Worm (Caenorhabditis elegans) whole organism, L4 larva: ENCODE measurements around the gene F53C11.9.

Experiments used
- D1046.2 ChIP-seq: fragments of 200-800 bp; sonication (Bioruptor generic); IDR thresholded peaks from 2 replicates; pipeline ENCODE4 v1.3.6; 2022; ENCODE audit warnings: missing genetic modification characterization, missing compliant biosample characterization
- F26F4.8 ChIP-seq: fragments of 200-800 bp; sonication (Bioruptor generic); conservative IDR thresholded peaks from 2 replicates; pipeline ENCODE4 v1.3.6; 2022; ENCODE audit warnings: missing genetic modification characterization, missing compliant biosample characterization
- F37D6.2 ChIP-seq: sonication (generic microtip); optimal IDR thresholded peaks from 2 replicates; lab custom pipeline; 2016; ENCODE audit warnings: mild to moderate bottlenecking, missing genetic modification characterization, missing compliant biosample characterization
- F44E2.7 ChIP-seq: fragments of 200-800 bp; sonication (Bioruptor generic); IDR thresholded peaks from 2 replicates; pipeline ENCODE4 v2.1.2; 2022; ENCODE audit warnings: missing genetic modification characterization, missing compliant biosample characterization
- F49E8.2 ChIP-seq: sonication (generic microtip); optimal IDR thresholded peaks from 2 replicates; lab custom pipeline; 2016; ENCODE audit warnings: missing compliant biosample characterization, mild to moderate bottlenecking, missing genetic modification characterization, borderline replicate concordance
- R02D3.7 ChIP-seq: fragments of 150-350 bp; sonication (generic microtip); optimal IDR thresholded peaks from 3 replicates; lab custom pipeline; 2014; ENCODE audit warnings: missing biosample characterization, missing genetic modification characterization
- T26A8.4 ChIP-seq: fragments of 200-800 bp; sonication (Bioruptor generic); IDR thresholded peaks from 2 replicates; pipeline ENCODE4 v1.3.6; 2022; ENCODE audit warnings: missing genetic modification characterization, missing compliant biosample characterization
- Y105C5A.15 ChIP-seq: fragments of 200-800 bp; sonication (Bioruptor generic); IDR thresholded peaks from 2 replicates; pipeline ENCODE4 v1.3.6; 2022; ENCODE audit warnings: missing genetic modification characterization, missing compliant biosample characterization
- Y75B8A.6 ChIP-seq: fragments of 200-800 bp; sonication (Bioruptor generic); IDR thresholded peaks from 2 replicates; pipeline ENCODE4 v1.3.6; 2022; ENCODE audit warnings: missing genetic modification reagents, missing genetic modification characterization, missing compliant biosample characterization
- aha-1 ChIP-seq: fragments of 150-350 bp; peaks from one replicate; lab custom pipeline; 2014; ENCODE audit warnings: missing biosample characterization, missing genetic modification characterization
- attf-4 ChIP-seq: sonication (generic microtip); optimal IDR thresholded peaks from 3 replicates; lab custom pipeline; 2017; ENCODE audit warnings: missing biosample characterization, missing genetic modification characterization
- ceh-28 ChIP-seq: fragments of 150-350 bp; optimal IDR thresholded peaks from 2 replicates; lab custom pipeline; 2014; ENCODE audit warnings: missing biosample characterization, missing genetic modification reagents, missing genetic modification characterization
- ceh-32 ChIP-seq: sonication (generic microtip); optimal IDR thresholded peaks from 2 replicates; lab custom pipeline; 2016; ENCODE audit warnings: mild to moderate bottlenecking, missing genetic modification characterization, missing compliant biosample characterization; ENCODE audit not compliant: poor library complexity
- ceh-62 ChIP-seq: sonication (generic microtip); optimal IDR thresholded peaks from 2 replicates; lab custom pipeline; 2017; ENCODE audit warnings: missing biosample characterization, missing genetic modification characterization
- ceh-82 ChIP-seq: sonication (generic microtip); optimal IDR thresholded peaks from 2 replicates; lab custom pipeline; 2017; ENCODE audit warnings: missing biosample characterization, missing genetic modification characterization
- ces-1 ChIP-seq: fragments of 150-350 bp; sonication (generic microtip); optimal IDR thresholded peaks from 4 replicates; lab custom pipeline; 2014; ENCODE audit warnings: missing biosample characterization, missing genetic modification reagents, missing genetic modification characterization
- ctbp-1 ChIP-seq: fragments of 200-800 bp; sonication (Bioruptor generic); IDR thresholded peaks from 2 replicates; pipeline ENCODE4 v1.3.6; 2022; ENCODE audit warnings: missing genetic modification reagents, missing genetic modification characterization, missing compliant biosample characterization
- daf-19 ChIP-seq: fragments of 200-800 bp; sonication (Bioruptor generic); conservative IDR thresholded peaks from 2 replicates; pipeline ENCODE4 v1.3.6; 2022; ENCODE audit warnings: missing genetic modification characterization, missing compliant biosample characterization
- dpl-1 ChIP-seq: fragments of 150-350 bp; optimal IDR thresholded peaks from 2 replicates; lab custom pipeline; 2014; ENCODE audit warnings: missing biosample characterization, missing genetic modification reagents, missing genetic modification characterization
- duxl-1 ChIP-seq: sonication (generic microtip); optimal IDR thresholded peaks from 2 replicates; lab custom pipeline; 2016; ENCODE audit warnings: mild to moderate bottlenecking, missing genetic modification characterization, moderate library complexity, missing compliant biosample characterization; ENCODE audit not compliant: poor library complexity
- egl-27 ChIP-seq: sonication (generic microtip); optimal IDR thresholded peaks from 3 replicates; lab custom pipeline; 2017; ENCODE audit warnings: missing biosample characterization, missing genetic modification reagents, missing genetic modification characterization
- egl-43 ChIP-seq: fragments of 200-800 bp; sonication (Bioruptor generic); IDR thresholded peaks from 2 replicates; pipeline ENCODE4 v1.3.6; 2022; ENCODE audit warnings: missing genetic modification reagents, missing genetic modification characterization, missing compliant biosample characterization
- fkh-10 ChIP-seq: fragments of 150-350 bp; optimal IDR thresholded peaks from 2 replicates; lab custom pipeline; 2014; ENCODE audit warnings: missing biosample characterization, missing genetic modification reagents, missing genetic modification characterization
- gei-8 ChIP-seq: fragments of 200-800 bp; sonication (Bioruptor generic); optimal IDR thresholded peaks from 2 replicates; lab custom pipeline; 2018; ENCODE audit warnings: mild to moderate bottlenecking, missing genetic modification characterization, missing compliant biosample characterization
- hif-1 ChIP-seq, 2 experiments: sonication (generic microtip); optimal IDR thresholded peaks; 2 replicates each; lab custom pipeline; 2016 to 2017; ENCODE audit warnings: missing compliant biosample characterization in 2 of 2, missing genetic modification characterization in 2 of 2, missing genetic modification reagents in 2 of 2, missing genotype in 2 of 2, mild to moderate bottlenecking in 1 of 2
- hlh-30 ChIP-seq: sonication (generic microtip); optimal IDR thresholded peaks from 2 replicates; lab custom pipeline; 2017; ENCODE audit warnings: antibody characterized with exemption, mild to moderate bottlenecking, missing genetic modification characterization, missing compliant biosample characterization; ENCODE audit not compliant: insufficient read depth
- lim-7 ChIP-seq: fragments of 200-800 bp; sonication (Bioruptor generic); IDR thresholded peaks from 2 replicates; pipeline ENCODE4 v1.3.6; 2022; ENCODE audit warnings: missing genetic modification characterization, missing compliant biosample characterization
- lin-29 ChIP-seq: fragments of 200-800 bp; sonication (Bioruptor generic); IDR thresholded peaks from 2 replicates; pipeline ENCODE4 v1.3.6; 2022; ENCODE audit warnings: missing genetic modification reagents, missing genetic modification characterization, missing compliant biosample characterization
- lin-39 ChIP-seq: fragments of 150-350 bp; optimal IDR thresholded peaks from 2 replicates; lab custom pipeline; 2014; ENCODE audit warnings: missing biosample characterization, missing genetic modification reagents, missing genetic modification characterization
- madf-9 ChIP-seq: fragments of 200-800 bp; sonication (Bioruptor generic); conservative IDR thresholded peaks from 2 replicates; pipeline ENCODE4 v1.3.6; 2022; ENCODE audit warnings: missing genetic modification reagents, missing genetic modification characterization, missing compliant biosample characterization
- mep-1 ChIP-seq: fragments of 150-350 bp; sonication (generic microtip); optimal IDR thresholded peaks from 3 replicates; lab custom pipeline; 2014; ENCODE audit warnings: missing biosample characterization, missing genetic modification characterization
- mes-2 ChIP-seq: sonication (generic microtip); optimal IDR thresholded peaks from 2 replicates; lab custom pipeline; 2016; ENCODE audit warnings: missing genotype, mild to moderate bottlenecking, missing genetic modification characterization, missing compliant biosample characterization; ENCODE audit not compliant: poor library complexity, severe bottlenecking
- mxl-3 ChIP-seq: fragments of 200-800 bp; sonication (Bioruptor generic); optimal IDR thresholded peaks from 2 replicates; lab custom pipeline; 2018; ENCODE audit warnings: mild to moderate bottlenecking, missing genetic modification characterization, missing compliant biosample characterization
- nhr-28 ChIP-seq: fragments of 150-350 bp; optimal IDR thresholded peaks from 2 replicates; lab custom pipeline; 2014; ENCODE audit warnings: missing biosample characterization, missing genetic modification characterization
- nhr-41 ChIP-seq: fragments of 200-800 bp; sonication (Bioruptor generic); IDR thresholded peaks from 2 replicates; pipeline ENCODE4 v1.3.6; 2022; ENCODE audit warnings: missing genetic modification reagents, missing genetic modification characterization, missing compliant biosample characterization
- nhr-42 ChIP-seq: fragments of 200-800 bp; sonication (Bioruptor generic); IDR thresholded peaks from 2 replicates; pipeline ENCODE4 v1.3.6; 2022; ENCODE audit warnings: missing genetic modification characterization, missing compliant biosample characterization
- nhr-48 ChIP-seq: sonication (generic microtip); optimal IDR thresholded peaks from 2 replicates; lab custom pipeline; 2016; ENCODE audit warnings: mild to moderate bottlenecking, missing genetic modification characterization, missing compliant biosample characterization
- nhr-6 ChIP-seq: fragments of 150-350 bp; optimal IDR thresholded peaks from 2 replicates; lab custom pipeline; 2014; ENCODE audit warnings: missing biosample characterization, missing genetic modification characterization
- pha-4 ChIP-seq, 2 experiments: fragments of 150-350 bp in 1 of 2; fragments of 200-800 bp in 1 of 2; sonication (Bioruptor generic) in 1 of 2; IDR thresholded peaks in 1 of 2; optimal IDR thresholded peaks in 1 of 2; 2 replicates each; pipeline versions ENCODE4 v1.3.6 to Lab custom; 2014 to 2022; ENCODE audit warnings: missing genetic modification characterization in 2 of 2, missing genetic modification reagents in 2 of 2, missing biosample characterization in 1 of 2, missing compliant biosample characterization in 1 of 2
- php-3 ChIP-seq: fragments of 200-800 bp; sonication (Bioruptor generic); IDR thresholded peaks from 2 replicates; pipeline ENCODE4 v1.3.6; 2022; ENCODE audit warnings: missing genetic modification reagents, missing genetic modification characterization, missing compliant biosample characterization
- pqm-1 ChIP-seq: sonication (generic microtip); optimal IDR thresholded peaks from 2 replicates; lab custom pipeline; 2017; ENCODE audit warnings: missing biosample characterization, missing genetic modification characterization
- snpc-1.2 ChIP-seq: fragments of 200-800 bp; sonication (Bioruptor generic); IDR thresholded peaks from 2 replicates; pipeline ENCODE4 v1.3.6; 2022; ENCODE audit warnings: missing genetic modification reagents, missing genetic modification characterization, missing compliant biosample characterization
- snpc-4 ChIP-seq: fragments of 150-350 bp; optimal IDR thresholded peaks from 2 replicates; lab custom pipeline; 2014; ENCODE audit warnings: missing biosample characterization, missing genetic modification characterization
- spr-1 ChIP-seq: sonication (generic microtip); optimal IDR thresholded peaks from 2 replicates; lab custom pipeline; 2016; ENCODE audit warnings: mild to moderate bottlenecking, missing genetic modification characterization, missing compliant biosample characterization
- tra-1 ChIP-seq: fragments of 200-800 bp; sonication (Bioruptor generic); IDR thresholded peaks from 2 replicates; pipeline ENCODE4 v1.3.6; 2022; ENCODE audit warnings: missing genetic modification reagents, missing genetic modification characterization, missing compliant biosample characterization
- unc-130 ChIP-seq: sonication (generic microtip); optimal IDR thresholded peaks from 2 replicates; lab custom pipeline; 2016; ENCODE audit warnings: missing genetic modification reagents, missing genetic modification characterization, missing compliant biosample characterization
- zag-1 ChIP-seq: fragments of 150-350 bp; optimal IDR thresholded peaks from 2 replicates; lab custom pipeline; 2014; ENCODE audit warnings: missing biosample characterization, missing genetic modification characterization
- zfp-2 ChIP-seq: sonication (generic microtip); optimal IDR thresholded peaks from 2 replicates; lab custom pipeline; 2016; ENCODE audit warnings: mild to moderate bottlenecking, missing genetic modification characterization, missing compliant biosample characterization
- zip-11 ChIP-seq: fragments of 200-800 bp; sonication (Bioruptor generic); IDR thresholded peaks from 2 replicates; pipeline ENCODE4 v1.3.6; 2022; ENCODE audit warnings: missing genetic modification characterization, missing compliant biosample characterization
- zip-2 ChIP-seq: fragments of 150-350 bp; optimal IDR thresholded peaks from 2 replicates; lab custom pipeline; 2014; ENCODE audit warnings: missing biosample characterization, missing genetic modification characterization
- ztf-11 ChIP-seq: fragments of 150-350 bp; optimal IDR thresholded peaks from 2 replicates; lab custom pipeline; 2014; ENCODE audit warnings: missing biosample characterization, missing genetic modification characterization
- ztf-7 ChIP-seq: fragments of 150-350 bp; optimal IDR thresholded peaks from 2 replicates; lab custom pipeline; 2014; ENCODE audit warnings: missing biosample characterization, missing genetic modification characterization

Gene F53C11.9

DNA sequence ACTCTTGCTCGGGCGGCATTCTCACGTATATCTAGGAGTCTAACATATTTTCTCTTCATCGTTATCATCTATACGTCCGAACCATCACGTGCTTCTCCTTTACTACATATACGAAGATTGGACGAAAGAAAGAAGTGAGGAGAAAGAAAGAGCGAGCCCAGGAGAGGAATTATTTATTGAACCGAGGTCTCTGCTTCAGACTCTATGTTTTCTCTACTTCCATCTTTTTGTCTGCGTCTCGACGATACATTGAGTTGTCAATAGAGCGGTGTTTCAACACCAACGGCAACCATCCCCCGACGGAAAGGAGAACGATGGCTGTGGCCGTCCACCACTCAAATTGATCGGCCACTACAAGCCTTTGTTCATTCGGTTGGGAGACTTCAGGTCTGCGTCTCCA, 11.5 kb downstream of the F53C11.9 start (continued):
- no peak for TF ChIP-seq egl-27 (tag; lab: Kevin White, UChicago)
- no peak for TF ChIP-seq snpc-1.2 (GFP tag; lab: Robert Waterston, UW)
- TF ChIP-seq attf-4 (tag; lab: Kevin White, UChicago) = peak; percentile 7
- TF ChIP-seq F37D6.2 (tag; lab: Kevin White, UChicago) = peak; percentile 9
- TF ChIP-seq F26F4.8 = no peak
- peak; percentile 3 for TF ChIP-seq nhr-48
- no peak for TF ChIP-seq lin-29 (GFP tag; lab: Robert Waterston, UW)
- peak; percentile 73 for TF ChIP-seq mes-2 (tag; lab: Kevin White, UChicago)
- TF ChIP-seq Y75B8A.6 (GFP tag; lab: Robert Waterston, UW) = no peak
- TF ChIP-seq unc-130 (GFP tag; lab: Kevin White, UChicago) = no peak
- TF ChIP-seq madf-9 (GFP tag; lab: Robert Waterston, UW) = peak; percentile 39; the same call in 1 of the 2 replicates
- no peak for TF ChIP-seq php-3 (GFP tag; lab: Robert Waterston, UW)
- TF ChIP-seq zip-2 = no peak
- TF ChIP-seq spr-1 (tag; lab: Kevin White, UChicago) = peak; percentile 15
- peak; percentile 56 for TF ChIP-seq pha-4 (GFP tag; IDR thresholded peaks at IDR 0.05; lab: Robert Waterston, UW)
- peak; percentile 72 for TF ChIP-seq pha-4 (tag; optimal IDR thresholded peaks at IDR 0.05; lab: Kevin White, UChicago)
- TF ChIP-seq R02D3.7 (tag; lab: Kevin White, UChicago) = no peak
- TF ChIP-seq nhr-6 (tag; lab: Kevin White, UChicago) = peak; percentile 99
- TF ChIP-seq ztf-11 (tag; lab: Kevin White, UChicago) = no peak
- no peak for TF ChIP-seq ceh-82 (tag; lab: Kevin White, UChicago)
- TF ChIP-seq F44E2.7 (GFP tag; lab: Robert Waterston, UW) = no peak
- peak; percentile 53 for TF ChIP-seq tra-1 (GFP tag; lab: Robert Waterston, UW)
- TF ChIP-seq ceh-28 (tag; lab: Kevin White, UChicago) = peak; percentile 35
- no peak for TF ChIP-seq ztf-7 (tag; lab: Kevin White, UChicago)
- no peak for TF ChIP-seq daf-19 (GFP tag; lab: Robert Waterston, UW)
- peak; percentile 89 for TF ChIP-seq nhr-28 (tag; lab: Kevin White, UChicago)
- TF ChIP-seq dpl-1 (GFP tag; lab: Kevin White, UChicago) = peak; percentile 39
- no peak for TF ChIP-seq nhr-42
- TF ChIP-seq gei-8 (GFP tag; lab: Kevin White, UChicago) = no peak
- TF ChIP-seq snpc-4 = no peak
- TF ChIP-seq lim-7 (GFP tag; lab: Robert Waterston, UW) = no peak
- no peak for TF ChIP-seq Y105C5A.15 (GFP tag; lab: Robert Waterston, UW)
- TF ChIP-seq T26A8.4 = peak; percentile 52
- TF ChIP-seq zag-1 = no peak
- TF ChIP-seq aha-1 = peak; percentile 91
- no peak for TF ChIP-seq D1046.2 (GFP tag; lab: Robert Waterston, UW)
- TF ChIP-seq ceh-32 (tag; lab: Kevin White, UChicago) = no peak
- peak; percentile 63 for TF ChIP-seq mxl-3 (GFP tag; lab: Kevin White, UChicago)
- no peak for TF ChIP-seq zip-11
- peak; percentile 30; the same call in 1 of the 2 replicates for TF ChIP-seq ctbp-1 (GFP tag; lab: Robert Waterston, UW)
- TF ChIP-seq zfp-2 (tag; lab: Kevin White, UChicago) = no peak
- peak; percentile 70 for TF ChIP-seq egl-43 (GFP tag; lab: Robert Waterston, UW)
- no peak for TF ChIP-seq duxl-1
- TF ChIP-seq lin-39 (tag; lab: Kevin White, UChicago) = no peak
- TF ChIP-seq fkh-10 (GFP tag; lab: Kevin White, UChicago) = peak; percentile 74
- TF ChIP-seq hif-1 (tag; optimal IDR thresholded peaks at IDR 0.05; lab: Kevin White, UChicago) = peak in 1 of 2 experiments; percentile 85
- peak; percentile 92 for TF ChIP-seq mep-1 (tag; lab: Kevin White, UChicago)
- TF ChIP-seq ces-1 (GFP tag; lab: Kevin White, UChicago) = no peak
- no peak for TF ChIP-seq ceh-62 (tag; lab: Kevin White, UChicago)
- TF ChIP-seq F49E8.2 (tag; lab: Kevin White, UChicago) = no peak
- peak; percentile 86 for TF ChIP-seq hlh-30 (tag; lab: Kevin White, UChicago)
- TF ChIP-seq nhr-41 (GFP tag; lab: Robert Waterston, UW) = no peak
- no peak for TF ChIP-seq pqm-1 (tag; lab: Kevin White, UChicago)
